Worm (Caenorhabditis elegans) whole organism, young adult: Measurements from ENCODE around the gene T26H5.11.

ENCODE experiments used
- F49E8.2 ChIP-seq: sonication (generic microtip); optimal IDR thresholded peaks from 3 replicates; lab custom pipeline; 2017; ENCODE audit warnings: missing genetic modification characterization, mild to moderate bottlenecking, missing compliant biosample characterization, antibody characterized with exemption, moderate library complexity; ENCODE audit not compliant: insufficient read depth
- ceh-27 ChIP-seq: fragments of 200-800 bp; sonication (Bioruptor generic); optimal IDR thresholded peaks from 2 replicates; lab custom pipeline; 2018; ENCODE audit warnings: mild to moderate bottlenecking, missing genetic modification characterization, moderate library complexity, missing compliant biosample characterization
- ceh-79 ChIP-seq: sonication (generic microtip); optimal IDR thresholded peaks from 2 replicates; lab custom pipeline; 2017; ENCODE audit warnings: mild to moderate bottlenecking, missing genetic modification characterization, missing compliant biosample characterization
- dpl-1 ChIP-seq: fragments of 150-350 bp; optimal IDR thresholded peaks from 2 replicates; lab custom pipeline; 2014; ENCODE audit warnings: missing biosample characterization, missing genetic modification reagents, missing genetic modification characterization
- ekl-4 ChIP-seq: fragments of 200-800 bp; sonication (Bioruptor generic); IDR thresholded peaks from 2 replicates; pipeline ENCODE4 v1.3.6; 2022; ENCODE audit warnings: missing genetic modification reagents, missing genetic modification characterization, missing compliant biosample characterization
- lir-1 ChIP-seq: fragments of 200-800 bp; sonication (Bioruptor generic); conservative IDR thresholded peaks from 2 replicates; pipeline ENCODE4 v1.3.6; 2022; ENCODE audit warnings: missing genetic modification reagents, missing genetic modification characterization, missing compliant biosample characterization
- nhr-27 ChIP-seq: fragments of 200-800 bp; sonication (Bioruptor generic); optimal IDR thresholded peaks from 2 replicates; lab custom pipeline; 2018; ENCODE audit warnings: mild to moderate bottlenecking, missing genetic modification characterization, moderate library complexity, missing compliant biosample characterization
- sea-2 ChIP-seq: fragments of 200-800 bp; sonication (Bioruptor generic); IDR thresholded peaks from 2 replicates; pipeline ENCODE4 v1.3.6; 2022; ENCODE audit warnings: missing genetic modification characterization, missing compliant biosample characterization

ce11 chrV:15412625-15413024, 31.5 kb downstream of the T26H5.11 start, which contains the start of gene srbc-63:
- TF ChIP-seq lir-1 (GFP tag; lab: Robert Waterston, UW) (no peak), nhr-27 (tag; lab: Kevin White, UChicago) (no peak), F49E8.2 (tag; lab: Kevin White, UChicago) (no peak), ekl-4 (GFP tag; lab: Robert Waterston, UW) (no peak), ceh-27 (GFP tag; lab: Kevin White, UChicago) (no peak), ceh-79 (tag; lab: Kevin White, UChicago) (no peak), sea-2 (no peak), dpl-1 (GFP tag; lab: Kevin White, UChicago) (no peak)
